Fruit fly (Drosophila melanogaster) Kc167 (cell line): ENCODE data around the gene Lst8.

Experiments
- Myc ChIP-seq: fragments of >200 bp; optimal IDR thresholded peaks from 2 replicates; lab custom pipeline; 2017; ENCODE audit warnings: missing external identifiers
- h ChIP-seq: fragments of >200 bp; optimal IDR thresholded peaks from 3 replicates; lab custom pipeline; 2018; ENCODE audit warnings: missing external identifiers
- insv ChIP-seq: fragments of >200 bp; optimal IDR thresholded peaks from 3 replicates; lab custom pipeline; 2018; ENCODE audit warnings: missing external identifiers
- psq ChIP-seq: fragments of >200 bp; optimal IDR thresholded peaks from 2 replicates; lab custom pipeline; 2017; ENCODE audit warnings: missing external identifiers
- ttk ChIP-seq: sonication (Bioruptor generic); optimal IDR thresholded peaks from 2 replicates; lab custom pipeline; 2017; ENCODE audit warnings: missing external identifiers

dm6 chrX:9646022-9646421 lies 40.3 kb upstream of the Lst8 start:
- TF ChIP-seq ttk (lab: Kevin White, UChicago), result no peak
- no peak for TF ChIP-seq psq
- TF ChIP-seq h (lab: Kevin White, UChicago), result no peak
- TF ChIP-seq Myc (lab: Kevin White, UChicago), result no peak
- TF ChIP-seq insv, result no peak
